Worm (Caenorhabditis elegans) whole organism, young adult: ENCODE measurements around the gene srh-18.

Experiments
- B0336.3 ChIP-seq: fragments of 200-800 bp; sonication (Bioruptor generic); IDR thresholded peaks from 2 replicates; pipeline ENCODE4 v1.3.6; 2022; ENCODE audit warnings: missing genetic modification characterization, missing compliant biosample characterization
- C06A6.2 ChIP-seq: fragments of 200-800 bp; sonication (Bioruptor generic); conservative IDR thresholded peaks from 2 replicates; pipeline ENCODE4 v1.3.6; 2022; ENCODE audit warnings: missing genetic modification characterization, missing compliant biosample characterization
- D2030.7 ChIP-seq: fragments of 200-800 bp; sonication (Bioruptor generic); IDR thresholded peaks from 2 replicates; pipeline ENCODE4 v1.3.6; 2022; ENCODE audit warnings: missing genetic modification reagents, missing genetic modification characterization, missing compliant biosample characterization
- F55B11.4 ChIP-seq: sonication (generic microtip); optimal IDR thresholded peaks from 2 replicates; lab custom pipeline; 2016; ENCODE audit warnings: missing compliant biosample characterization, missing genetic modification characterization, borderline replicate concordance; ENCODE audit not compliant: insufficient read depth
- F57A8.1 ChIP-seq: fragments of 200-800 bp; sonication (Bioruptor generic); optimal IDR thresholded peaks from 2 replicates; lab custom pipeline; 2018; ENCODE audit warnings: mild to moderate bottlenecking, missing genetic modification characterization, moderate library complexity, missing compliant biosample characterization
- F57C9.4 ChIP-seq: sonication (generic microtip); optimal IDR thresholded peaks from 2 replicates; lab custom pipeline; 2017; ENCODE audit warnings: mild to moderate bottlenecking, missing genetic modification characterization, missing compliant biosample characterization
- K11D2.4 ChIP-seq: fragments of 200-800 bp; sonication (Bioruptor generic); IDR thresholded peaks from 2 replicates; pipeline ENCODE4 v1.3.6; 2022; ENCODE audit warnings: missing genetic modification reagents, missing genetic modification characterization, missing compliant biosample characterization
- K12H6.12 ChIP-seq: fragments of 200-800 bp; sonication (Bioruptor generic); optimal IDR thresholded peaks from 2 replicates; lab custom pipeline; 2018; ENCODE audit warnings: mild to moderate bottlenecking, missing genetic modification characterization, missing compliant biosample characterization
- T07F8.4 ChIP-seq: sonication (generic microtip); optimal IDR thresholded peaks from 2 replicates; lab custom pipeline; 2016; ENCODE audit warnings: mild to moderate bottlenecking, missing genetic modification characterization, moderate library complexity, missing compliant biosample characterization
- Y79H2A.3 ChIP-seq: fragments of 200-800 bp; sonication (Bioruptor generic); conservative IDR thresholded peaks from 2 replicates; pipeline ENCODE4 v1.3.6; 2022; ENCODE audit warnings: missing genetic modification reagents, missing genetic modification characterization, missing compliant biosample characterization
- Y95B8A.8 ChIP-seq: fragments of 200-800 bp; sonication (Bioruptor generic); IDR thresholded peaks from 2 replicates; pipeline ENCODE4 v1.3.6; 2022; ENCODE audit warnings: missing genetic modification reagents, missing genetic modification characterization, missing compliant biosample characterization
- ama-1 ChIP-seq, 3 experiments: fragments of 150-350 bp in 1 of 3; sonication (generic microtip) in 2 of 3; optimal IDR thresholded peaks; 2 replicates each; lab custom pipeline; 2014 to 2018; ENCODE audit warnings: missing biosample characterization in 2 of 3, missing genetic modification characterization in 2 of 3, missing genetic modification reagents in 2 of 3
- aptf-3 ChIP-seq: fragments of 200-800 bp; sonication (Bioruptor generic); IDR thresholded peaks from 2 replicates; pipeline ENCODE4 v1.3.6; 2022; ENCODE audit warnings: missing genetic modification characterization, missing compliant biosample characterization
- bed-2 ChIP-seq: fragments of 200-800 bp; sonication (Bioruptor generic); IDR thresholded peaks from 2 replicates; pipeline ENCODE4 v1.3.6; 2022; ENCODE audit warnings: missing genetic modification reagents, missing genetic modification characterization, missing compliant biosample characterization
- cebp-1 ChIP-seq, 2 experiments: fragments of 200-800 bp in 1 of 2; sonication (Bioruptor generic) in 1 of 2; sonication (generic microtip) in 1 of 2; IDR thresholded peaks in 1 of 2; optimal IDR thresholded peaks in 1 of 2; 2 replicates each; pipeline versions ENCODE4 v1.3.6 to Lab custom; 2017 to 2022; ENCODE audit warnings: missing compliant biosample characterization in 2 of 2, missing genetic modification characterization in 2 of 2, mild to moderate bottlenecking in 1 of 2, missing genetic modification reagents in 1 of 2, moderate library complexity in 1 of 2
- chd-7 ChIP-seq: sonication (generic microtip); optimal IDR thresholded peaks from 2 replicates; lab custom pipeline; 2016; ENCODE audit warnings: mild to moderate bottlenecking, missing genetic modification characterization, moderate library complexity, missing compliant biosample characterization
- die-1 ChIP-seq: sonication (generic microtip); optimal IDR thresholded peaks from 2 replicates; lab custom pipeline; 2016; ENCODE audit warnings: missing genotype, mild to moderate bottlenecking, missing genetic modification characterization, missing compliant biosample characterization
- dox-1 ChIP-seq: fragments of 200-800 bp; sonication (Bioruptor generic); IDR thresholded peaks from 2 replicates; pipeline ENCODE4 v1.3.6; 2022; ENCODE audit warnings: missing genetic modification reagents, missing genetic modification characterization, missing compliant biosample characterization
- him-1 ChIP-seq: sonication (generic microtip); optimal IDR thresholded peaks from 2 replicates; lab custom pipeline; 2016; ENCODE audit warnings: missing genotype, missing genetic modification reagents, missing genetic modification characterization, missing compliant biosample characterization
- hlh-26 ChIP-seq: fragments of 200-800 bp; sonication (Bioruptor generic); conservative IDR thresholded peaks from 2 replicates; pipeline ENCODE4 v1.3.6; 2022; ENCODE audit warnings: missing genetic modification reagents, missing genetic modification characterization, missing compliant biosample characterization
- hmg-20 ChIP-seq: fragments of 200-800 bp; sonication (Bioruptor generic); IDR thresholded peaks from 2 replicates; pipeline ENCODE4 v1.3.6; 2022; ENCODE audit warnings: missing genetic modification reagents, missing genetic modification characterization, missing compliant biosample characterization
- hsf-1 ChIP-seq: fragments of 200-800 bp; sonication (Bioruptor generic); IDR thresholded peaks from 2 replicates; pipeline ENCODE4 v1.3.6; 2022; ENCODE audit warnings: missing genetic modification reagents, missing genetic modification characterization, missing compliant biosample characterization
- let-526 ChIP-seq: fragments of 200-800 bp; sonication (Bioruptor generic); IDR thresholded peaks from 2 replicates; pipeline ENCODE4 v1.3.6; 2022; ENCODE audit warnings: missing genetic modification reagents, missing genetic modification characterization, missing compliant biosample characterization
- lin-35 ChIP-seq, 3 experiments: fragments of 150-350 bp in 2 of 3; sonication (generic microtip) in 1 of 3; optimal IDR thresholded peaks; 2 replicates each; lab custom pipeline; 2014 to 2018; ENCODE audit warnings: missing biosample characterization in 3 of 3, missing genetic modification characterization in 3 of 3, missing genetic modification reagents in 3 of 3
- lin-54 ChIP-seq: fragments of 200-800 bp; sonication (Bioruptor generic); optimal IDR thresholded peaks from 2 replicates; lab custom pipeline; 2018; ENCODE audit warnings: mild to moderate bottlenecking, missing genetic modification characterization, missing compliant biosample characterization
- lsy-27 ChIP-seq: sonication (generic microtip); optimal IDR thresholded peaks from 2 replicates; lab custom pipeline; 2017; ENCODE audit warnings: missing genetic modification characterization, mild to moderate bottlenecking, missing compliant biosample characterization, antibody characterized with exemption, missing genotype, borderline replicate concordance; ENCODE audit not compliant: insufficient read depth
- madf-10 ChIP-seq: sonication (generic microtip); optimal IDR thresholded peaks from 2 replicates; lab custom pipeline; 2016; ENCODE audit warnings: mild to moderate bottlenecking, missing genetic modification characterization, missing compliant biosample characterization
- nhr-120 ChIP-seq: fragments of 200-800 bp; sonication (Bioruptor generic); IDR thresholded peaks from 2 replicates; pipeline ENCODE4 v1.3.6; 2022; ENCODE audit warnings: missing genetic modification characterization, missing compliant biosample characterization
- nhr-179 ChIP-seq: sonication (generic microtip); optimal IDR thresholded peaks from 2 replicates; lab custom pipeline; 2016; ENCODE audit warnings: mild to moderate bottlenecking, missing genetic modification characterization, missing compliant biosample characterization
- rcor-1 ChIP-seq: fragments of 200-800 bp; sonication (Bioruptor generic); IDR thresholded peaks from 2 replicates; pipeline ENCODE4 v1.3.6; 2022; ENCODE audit warnings: missing genetic modification reagents, missing genetic modification characterization, missing compliant biosample characterization
- rec-8 ChIP-seq, 2 experiments: sonication (generic microtip); optimal IDR thresholded peaks; 2 replicates each; lab custom pipeline; 2016; ENCODE audit warnings: mild to moderate bottlenecking in 2 of 2, missing genetic modification characterization in 2 of 2, missing genetic modification reagents in 2 of 2, missing genotype in 2 of 2, missing biosample characterization in 1 of 2, missing compliant biosample characterization in 1 of 2, moderate library complexity in 1 of 2
- repo-1 ChIP-seq: sonication (generic microtip); optimal IDR thresholded peaks from 2 replicates; lab custom pipeline; 2017; ENCODE audit warnings: mild to moderate bottlenecking, missing genetic modification characterization, missing compliant biosample characterization
- snpc-1.1 ChIP-seq: sonication (generic microtip); optimal IDR thresholded peaks from 2 replicates; lab custom pipeline; 2017; ENCODE audit warnings: missing genetic modification characterization, mild to moderate bottlenecking, missing compliant biosample characterization, antibody characterized with exemption, moderate library complexity, missing genotype, missing genetic modification reagents; ENCODE audit not compliant: insufficient read depth
- somi-1 ChIP-seq: fragments of 200-800 bp; sonication (Bioruptor generic); optimal IDR thresholded peaks from 2 replicates; lab custom pipeline; 2018; ENCODE audit warnings: mild to moderate bottlenecking, missing genetic modification characterization, missing compliant biosample characterization
- tlf-1 ChIP-seq: fragments of 200-800 bp; sonication (Bioruptor generic); optimal IDR thresholded peaks from 2 replicates; lab custom pipeline; 2018; ENCODE audit warnings: mild to moderate bottlenecking, missing genetic modification characterization, missing compliant biosample characterization
- ztf-18 ChIP-seq: sonication (generic microtip); optimal IDR thresholded peaks from 2 replicates; lab custom pipeline; 2016; ENCODE audit warnings: missing genotype, mild to moderate bottlenecking, missing genetic modification characterization, missing compliant biosample characterization
- ztf-22 ChIP-seq: fragments of 200-800 bp; sonication (Bioruptor generic); optimal IDR thresholded peaks from 2 replicates; lab custom pipeline; 2018; ENCODE audit warnings: mild to moderate bottlenecking, missing genetic modification characterization, moderate library complexity, missing compliant biosample characterization
- ztf-25 ChIP-seq: fragments of 200-800 bp; sonication (Bioruptor generic); IDR thresholded peaks from 2 replicates; pipeline ENCODE4 v1.3.6; 2022; ENCODE audit warnings: missing genetic modification reagents, missing genetic modification characterization, missing compliant biosample characterization
- ztf-28 ChIP-seq: fragments of 200-800 bp; sonication (Bioruptor generic); IDR thresholded peaks from 2 replicates; pipeline ENCODE4 v1.3.6; 2022; ENCODE audit warnings: missing genetic modification reagents, missing genetic modification characterization, missing compliant biosample characterization
- ztf-3 ChIP-seq: fragments of 200-800 bp; sonication (Bioruptor generic); optimal IDR thresholded peaks from 2 replicates; lab custom pipeline; 2018; ENCODE audit warnings: mild to moderate bottlenecking, missing genetic modification characterization, missing compliant biosample characterization

The srh-18 gene

ce11 chrV:13269228-13269630, 49.0 kb upstream of the srh-18 start (continued):
- TF ChIP-seq lin-54 (GFP tag; lab: Kevin White, UChicago), result no peak
- no peak for TF ChIP-seq rec-8 (tag; optimal IDR thresholded peaks at IDR 0.05; lab: Kevin White, UChicago)
- TF ChIP-seq hsf-1 (GFP tag; lab: Robert Waterston, UW), result no peak
- no peak for TF ChIP-seq nhr-179 (tag; lab: Kevin White, UChicago)
- TF ChIP-seq Y95B8A.8 (GFP tag; lab: Robert Waterston, UW), result no peak
- no peak for TF ChIP-seq aptf-3 (GFP tag; lab: Robert Waterston, UW)
- TF ChIP-seq ztf-22 (GFP tag; lab: Kevin White, UChicago), result peak; percentile 23
- no peak for TF ChIP-seq T07F8.4
- 0 out of 2 replicates have a peak, but pooled peaks have one; percentile 38 for TF ChIP-seq B0336.3
- no peak for TF ChIP-seq ztf-28 (GFP tag; lab: Robert Waterston, UW)
- no peak for TF ChIP-seq hmg-20 (GFP tag; lab: Robert Waterston, UW)
- TF ChIP-seq cebp-1 (GFP tag; IDR thresholded peaks at IDR 0.05; lab: Robert Waterston, UW), result peak; percentile 76; the same call in 1 of the 2 replicates
- TF ChIP-seq cebp-1 (tag; optimal IDR thresholded peaks at IDR 0.05; lab: Kevin White, UChicago), result peak; percentile 86
- no peak for TF ChIP-seq madf-10 (tag; lab: Kevin White, UChicago)
- TF ChIP-seq dox-1 (GFP tag; lab: Robert Waterston, UW), result no peak
- no peak for TF ChIP-seq ztf-18 (tag; lab: Kevin White, UChicago)
- no peak for TF ChIP-seq die-1
- no peak for TF ChIP-seq lsy-27 (tag; lab: Kevin White, UChicago)

ce11 chrV:13272275-13272674, 46.0 kb upstream of the srh-18 start:
- TF ChIP-seq him-1 (tag; lab: Kevin White, UChicago) (no peak), tlf-1 (GFP tag; lab: Kevin White, UChicago) (no peak), hsf-1 (GFP tag; lab: Robert Waterston, UW) (no peak), K12H6.12 (tag; lab: Kevin White, UChicago) (no peak), lin-35 (GFP tag; optimal IDR thresholded peaks at IDR 0.05; lab: Kevin White, UChicago) (no peak), D2030.7 (GFP tag; lab: Robert Waterston, UW) (no peak), nhr-120 (GFP tag; lab: Robert Waterston, UW) (no peak), ztf-3 (GFP tag; lab: Kevin White, UChicago) (no peak), rcor-1 (no peak), hmg-20 (GFP tag; lab: Robert Waterston, UW) (no peak), bed-2 (GFP tag; lab: Robert Waterston, UW) (no peak), chd-7 (no peak)
- TF ChIP-seq, all 124 proteins: peak for 0

ce11 chrV:13273302-13273701, 45.0 kb upstream of the srh-18 start:
- TF ChIP-seq F57A8.1 (GFP tag; lab: Kevin White, UChicago) (no peak), Y79H2A.3 (GFP tag; lab: Robert Waterston, UW) (no peak), snpc-1.1 (tag; lab: Kevin White, UChicago) (no peak), B0336.3 (no peak), let-526 (no peak), ama-1 (optimal IDR thresholded peaks at IDR 0.05; lab: Kevin White, UChicago) (no peak), ama-1 (GFP tag; optimal IDR thresholded peaks at IDR 0.05; lab: Kevin White, UChicago) (no peak), F55B11.4 (tag; lab: Kevin White, UChicago) (no peak), ztf-25 (GFP tag; lab: Robert Waterston, UW) (no peak), somi-1 (GFP tag; lab: Kevin White, UChicago) (no peak), T07F8.4 (no peak), hlh-26 (GFP tag; lab: Robert Waterston, UW) (no peak), repo-1 (no peak), C06A6.2 (GFP tag; lab: Robert Waterston, UW) (no peak), F57C9.4 (tag; lab: Kevin White, UChicago) (no peak), K11D2.4 (GFP tag; lab: Robert Waterston, UW) (no peak)
- TF ChIP-seq, all 124 proteins: peak for 0
